Fruit fly (Drosophila melanogaster): ENCODE data around the gene CstF64.

DNA sequence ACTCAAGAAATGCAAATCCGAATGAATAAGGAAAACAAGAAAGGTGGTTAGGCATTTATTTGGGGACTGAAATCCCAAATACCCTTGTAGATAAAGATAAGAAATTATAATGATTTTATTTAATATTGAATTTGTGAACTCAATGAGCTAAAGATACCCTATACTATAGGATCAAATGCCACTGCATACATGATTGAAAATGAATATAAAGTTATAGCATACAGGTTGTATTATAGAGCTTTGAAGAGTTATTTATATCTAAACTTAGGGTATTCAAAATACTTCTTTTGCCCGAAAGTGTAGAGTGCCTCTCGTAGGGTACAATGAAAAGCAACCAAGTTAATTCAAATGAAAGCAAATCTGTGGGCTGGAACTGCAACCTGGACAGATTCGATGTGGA, 43.4 kb upstream of the CstF64 start:
- TF ChIP-seq psq (GFP tag; optimal IDR thresholded peaks at IDR 0.05) = no peak
- TF ChIP-seq Sp1 (GFP tag; optimal IDR thresholded peaks at IDR 0.05) = no peak
- no peak for TF ChIP-seq dsf (GFP tag; optimal IDR thresholded peaks at IDR 0.05; ENCODE audit: borderline replicate concordance)
- TF ChIP-seq HLH106 (tag; optimal IDR thresholded peaks at IDR 0.05) = no peak
- no peak for TF ChIP-seq lola (GFP tag; optimal IDR thresholded peaks at IDR 0.05)
- no peak for TF ChIP-seq GATAd (GFP tag; optimal IDR thresholded peaks at IDR 0.05)
